Fruit fly (Drosophila melanogaster) whole organism, adult: ENCODE measurements around the gene Gba1a.
A peak's percentile ranks its signal among the peaks of the same experiment; 100 is the strongest.

ENCODE experiments used
- CG11617 ChIP-seq: fragments of 200-800 bp; sonication (Bioruptor generic); optimal IDR thresholded peaks from 2 replicates; lab custom pipeline; 2017; ENCODE audit warnings: mild to moderate bottlenecking, missing biosample characterization, missing genetic modification reagents, missing genetic modification characterization
- CG12768 ChIP-seq: fragments of 200-800 bp; sonication (Bioruptor generic); optimal IDR thresholded peaks from 2 replicates; lab custom pipeline; 2017; ENCODE audit warnings: missing biosample characterization, missing genetic modification characterization, mild to moderate bottlenecking, moderate library complexity, missing genetic modification reagents
- CG14711 ChIP-seq: fragments of 200-800 bp; sonication (Bioruptor generic); optimal IDR thresholded peaks from 2 replicates; lab custom pipeline; 2018; ENCODE audit warnings: missing biosample characterization, mild to moderate bottlenecking, missing genetic modification characterization, moderate library complexity
- CG1620 ChIP-seq: fragments of 200-800 bp; sonication (Bioruptor generic); optimal IDR thresholded peaks from 2 replicates; lab custom pipeline; 2016; ENCODE audit warnings: missing biosample characterization, missing genetic modification characterization
- CG33017 ChIP-seq: fragments of 200-800 bp; sonication (Bioruptor generic); optimal IDR thresholded peaks from 2 replicates; lab custom pipeline; 2018; ENCODE audit warnings: missing biosample characterization, mild to moderate bottlenecking, missing genetic modification characterization, moderate library complexity
- CG5204 ChIP-seq: fragments of 200-800 bp; sonication (Bioruptor generic); optimal IDR thresholded peaks from 2 replicates; lab custom pipeline; 2016; ENCODE audit warnings: missing biosample characterization, missing genetic modification characterization
- CG7045 ChIP-seq: fragments of 200-800 bp; sonication (Bioruptor generic); optimal IDR thresholded peaks from 2 replicates; lab custom pipeline; 2017; ENCODE audit warnings: missing biosample characterization, mild to moderate bottlenecking, missing genetic modification characterization
- CG7101 ChIP-seq: fragments of 200-800 bp; sonication (Bioruptor generic); optimal IDR thresholded peaks from 2 replicates; lab custom pipeline; 2018; ENCODE audit warnings: missing biosample characterization, mild to moderate bottlenecking, missing genetic modification characterization, moderate library complexity
- Clk ChIP-seq: fragments of 200-800 bp; sonication (Bioruptor generic); optimal IDR thresholded peaks from 2 replicates; lab custom pipeline; 2017; ENCODE audit warnings: missing biosample characterization, missing genetic modification characterization
- Crg-1 ChIP-seq: fragments of 200-800 bp; sonication (Bioruptor generic); optimal IDR thresholded peaks from 2 replicates; lab custom pipeline; 2016; ENCODE audit warnings: missing biosample characterization, missing genetic modification characterization
- Hr96 ChIP-seq: fragments of 200-800 bp; sonication (Bioruptor generic); optimal IDR thresholded peaks from 2 replicates; lab custom pipeline; 2016; ENCODE audit warnings: missing biosample characterization, missing genetic modification characterization
- Mnt ChIP-seq: fragments of 200-800 bp; sonication (Bioruptor generic); optimal IDR thresholded peaks from 2 replicates; lab custom pipeline; 2016; ENCODE audit warnings: missing biosample characterization, mild to moderate bottlenecking, missing genetic modification characterization
- bab1 ChIP-seq: fragments of 200-800 bp; sonication (Bioruptor generic); optimal IDR thresholded peaks from 3 replicates; lab custom pipeline; 2019; ENCODE audit warnings: missing biosample characterization, mild to moderate bottlenecking, missing genetic modification characterization, moderate library complexity
- cic ChIP-seq: fragments of 200-800 bp; sonication (Bioruptor generic); optimal IDR thresholded peaks from 2 replicates; lab custom pipeline; 2017; ENCODE audit warnings: missing biosample characterization, mild to moderate bottlenecking, missing genetic modification characterization, moderate library complexity
- cnc ChIP-seq, 2 experiments: fragments of >200 bp; optimal IDR thresholded peaks; 2 replicates each; lab custom pipeline; 2017
- kay ChIP-seq: fragments of 200-800 bp; sonication (Bioruptor generic); peaks from one replicate; lab custom pipeline; 2016; ENCODE audit warnings: missing biosample characterization, missing genetic modification characterization, borderline replicate concordance
- ovo ChIP-seq: fragments of 200-800 bp; sonication (Bioruptor generic); optimal IDR thresholded peaks from 2 replicates; lab custom pipeline; 2016; ENCODE audit warnings: missing biosample characterization, missing genetic modification characterization
- pad ChIP-seq: fragments of 200-800 bp; sonication (Bioruptor generic); optimal IDR thresholded peaks from 3 replicates; lab custom pipeline; 2017; ENCODE audit warnings: missing biosample characterization, missing genetic modification characterization, mild to moderate bottlenecking, moderate library complexity, missing genetic modification reagents
- tj ChIP-seq: fragments of 200-800 bp; sonication (Bioruptor generic); optimal IDR thresholded peaks from 3 replicates; lab custom pipeline; 2017; ENCODE audit warnings: missing biosample characterization, mild to moderate bottlenecking, missing genetic modification characterization, moderate library complexity
- toe ChIP-seq: fragments of 200-800 bp; sonication (Bioruptor generic); optimal IDR thresholded peaks from 2 replicates; lab custom pipeline; 2016; ENCODE audit warnings: missing biosample characterization, missing genetic modification characterization

The Gba1a gene

DNA sequence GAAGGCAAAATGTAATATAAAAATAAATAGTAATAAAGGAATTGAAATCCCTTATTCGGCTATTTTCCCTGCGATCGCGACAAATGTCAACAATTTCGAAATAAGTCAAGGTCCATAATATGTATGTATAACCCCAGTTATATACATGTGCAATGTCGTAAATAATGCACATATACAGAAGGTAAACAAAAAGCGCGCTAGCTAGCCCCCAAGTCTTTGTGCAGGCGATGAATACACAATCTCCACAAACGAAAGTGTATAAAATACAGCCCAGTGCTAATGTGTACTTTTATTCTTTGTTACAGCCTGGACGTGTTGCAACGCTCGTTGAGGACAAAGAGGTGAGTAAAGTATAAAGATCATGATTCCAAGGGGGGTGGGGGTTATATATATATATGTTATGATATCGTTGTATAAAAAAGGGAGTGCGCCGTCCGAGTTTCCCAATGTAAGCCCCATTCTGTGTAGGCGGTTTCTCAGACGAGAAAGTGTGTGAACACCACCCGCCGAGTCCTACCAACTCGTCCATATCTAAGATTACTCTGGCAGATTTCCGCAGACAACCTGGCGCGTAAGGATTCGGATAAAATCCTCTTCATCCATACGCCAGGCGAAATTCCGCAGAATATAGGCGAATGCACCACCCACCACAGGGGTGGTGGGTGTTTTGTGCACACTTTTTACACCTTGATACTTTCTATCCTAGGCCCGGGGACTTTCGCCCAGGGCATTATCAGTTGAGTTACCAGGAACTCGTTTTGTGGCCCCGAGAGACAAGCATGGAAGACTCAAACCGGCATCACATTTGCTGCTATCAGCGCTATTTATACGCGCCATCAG, 29.4 kb downstream of the Gba1a start:
- no peak for TF ChIP-seq Hr96 (GFP tag; lab: Kevin White, UChicago)
- TF ChIP-seq CG33017 (tag; lab: Kevin White, UChicago), result peak; percentile 36
- TF ChIP-seq Clk, result no peak
- peak; percentile 28 for TF ChIP-seq tj (GFP tag; lab: Kevin White, UChicago)
- no peak for TF ChIP-seq Crg-1 (GFP tag; lab: Kevin White, UChicago)
- peak; percentile 12 for TF ChIP-seq pad (GFP tag; lab: Kevin White, UChicago)
- TF ChIP-seq CG11617, result peak; percentile 13
- peak; percentile 5 for TF ChIP-seq Mnt
- no peak for TF ChIP-seq ovo (GFP tag; lab: Kevin White, UChicago)
- TF ChIP-seq kay (GFP tag; lab: Kevin White, UChicago), result peak; percentile 18
- peak; percentile 82 for TF ChIP-seq cic
- TF ChIP-seq CG7045 (GFP tag; lab: Kevin White, UChicago), result peak; percentile 10
- TF ChIP-seq CG12768, result peak; percentile 87
- no peak for TF ChIP-seq CG14711
- TF ChIP-seq CG5204 (GFP tag; lab: Kevin White, UChicago), result no peak
- peak; percentile 33 for TF ChIP-seq bab1 (GFP tag; lab: Kevin White, UChicago)
- no peak for TF ChIP-seq cnc (optimal IDR thresholded peaks at IDR 0.05; lab: Kevin White, UChicago)

DNA sequence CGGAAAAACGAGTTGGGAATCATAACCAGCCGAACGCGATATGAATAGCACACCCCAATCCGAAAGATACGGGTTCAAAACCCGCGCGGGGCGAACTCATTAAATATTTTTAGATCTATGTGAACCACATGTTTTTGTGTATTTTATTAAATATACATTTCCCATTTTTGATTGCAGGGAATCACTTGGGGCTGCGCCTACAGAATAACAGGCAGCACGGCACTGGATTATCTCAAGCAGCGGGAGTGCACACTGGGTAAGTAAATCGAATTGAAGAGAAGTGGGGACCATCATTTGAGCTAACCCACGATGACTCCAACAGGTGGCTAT, 30.0 kb downstream of the Gba1a start:
- TF ChIP-seq CG1620 (GFP tag; lab: Kevin White, UChicago) (no peak), cic (no peak), CG12768 (no peak), Clk (no peak), CG14711 (no peak), CG5204 (GFP tag; lab: Kevin White, UChicago) (no peak), ovo (GFP tag; lab: Kevin White, UChicago) (no peak), CG7045 (GFP tag; lab: Kevin White, UChicago) (no peak), Mnt (no peak), pad (GFP tag; lab: Kevin White, UChicago) (no peak), CG7101 (tag; lab: Kevin White, UChicago) (no peak), cnc (optimal IDR thresholded peaks at IDR 0.05; lab: Kevin White, UChicago) (no peak), CG33017 (tag; lab: Kevin White, UChicago) (no peak), toe (GFP tag; lab: Kevin White, UChicago) (no peak), kay (GFP tag; lab: Kevin White, UChicago) (no peak), tj (GFP tag; lab: Kevin White, UChicago) (no peak)

DNA sequence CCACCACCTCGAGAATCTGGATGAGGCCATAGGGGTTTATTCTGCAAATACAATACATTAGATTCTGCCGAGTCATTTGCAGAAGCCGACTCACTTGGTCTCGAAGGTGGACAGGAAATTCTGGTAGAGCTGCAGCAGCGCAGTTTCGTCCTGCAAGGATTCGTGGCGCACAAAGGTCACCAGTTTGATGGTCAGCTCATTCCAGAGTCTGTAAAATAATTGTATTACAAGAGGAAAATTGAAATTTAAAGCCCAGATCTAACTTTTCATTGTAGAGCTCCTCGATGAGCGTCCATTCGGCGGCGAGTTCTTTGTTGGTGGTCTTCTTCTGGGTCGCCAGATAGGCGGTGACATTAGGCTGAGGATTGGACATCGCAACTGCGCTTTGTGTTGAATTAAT, 32.1 kb downstream of the Gba1a start:
- TF ChIP-seq cic, result no peak
- no peak for TF ChIP-seq CG1620 (GFP tag; lab: Kevin White, UChicago)
- TF ChIP-seq cnc (optimal IDR thresholded peaks at IDR 0.05; lab: Kevin White, UChicago), result peak; percentile 83 to 97
- no peak for TF ChIP-seq tj (GFP tag; lab: Kevin White, UChicago)
- no peak for TF ChIP-seq Hr96 (GFP tag; lab: Kevin White, UChicago)

DNA sequence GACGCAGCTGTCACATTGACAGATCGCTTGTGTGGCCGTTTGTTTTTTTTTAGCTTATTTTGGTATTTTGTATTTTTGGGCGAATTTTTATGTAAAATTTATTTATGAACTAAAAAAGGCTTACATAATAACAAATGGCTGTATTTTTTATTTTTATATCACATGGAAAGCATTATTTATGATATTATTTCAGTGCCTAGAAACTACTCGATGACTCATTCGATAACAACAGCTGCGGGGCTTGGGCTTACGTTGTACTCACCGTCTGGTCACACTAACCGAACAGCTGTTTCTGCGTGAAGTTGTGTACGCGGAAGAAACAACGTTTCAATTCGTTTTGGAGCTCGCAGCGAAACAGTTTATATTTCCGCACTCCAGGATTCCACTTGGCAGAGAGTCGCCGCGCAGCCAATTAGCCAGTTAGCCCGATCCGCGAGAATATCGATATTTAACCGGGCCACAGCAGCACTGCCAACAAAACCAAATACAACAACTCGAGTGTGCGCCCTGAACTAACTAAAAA, 32.6 kb downstream of the Gba1a start, which contains the start of the genes Hmgcr and Rpn9:
Gene Hmgcr (plus strand): TSS at position 335 of the 523 bp plus-strand sequence.
Gene Rpn9 (minus strand): TSS at position 473 of the 523 bp plus-strand sequence.
- TF ChIP-seq CG7045 (GFP tag; lab: Kevin White, UChicago), result no peak
- peak; percentile 46 for TF ChIP-seq Crg-1 (GFP tag; lab: Kevin White, UChicago)
- TF ChIP-seq toe (GFP tag; lab: Kevin White, UChicago), result no peak
- peak; percentile 3 for TF ChIP-seq CG14711
- peak; percentile 24 for TF ChIP-seq cic
- TF ChIP-seq bab1 (GFP tag; lab: Kevin White, UChicago), result peak; percentile 68
- peak; percentile 38 for TF ChIP-seq CG33017 (tag; lab: Kevin White, UChicago)
- no peak for TF ChIP-seq Clk
- peak; percentile 28 for TF ChIP-seq Mnt
- TF ChIP-seq CG7101 (tag; lab: Kevin White, UChicago), result no peak
- TF ChIP-seq CG1620 (GFP tag; lab: Kevin White, UChicago), result no peak
- peak; percentile 29 for TF ChIP-seq CG11617
- TF ChIP-seq tj (GFP tag; lab: Kevin White, UChicago), result peak; percentile 29
- TF ChIP-seq kay (GFP tag; lab: Kevin White, UChicago), result peak; percentile 99

DNA sequence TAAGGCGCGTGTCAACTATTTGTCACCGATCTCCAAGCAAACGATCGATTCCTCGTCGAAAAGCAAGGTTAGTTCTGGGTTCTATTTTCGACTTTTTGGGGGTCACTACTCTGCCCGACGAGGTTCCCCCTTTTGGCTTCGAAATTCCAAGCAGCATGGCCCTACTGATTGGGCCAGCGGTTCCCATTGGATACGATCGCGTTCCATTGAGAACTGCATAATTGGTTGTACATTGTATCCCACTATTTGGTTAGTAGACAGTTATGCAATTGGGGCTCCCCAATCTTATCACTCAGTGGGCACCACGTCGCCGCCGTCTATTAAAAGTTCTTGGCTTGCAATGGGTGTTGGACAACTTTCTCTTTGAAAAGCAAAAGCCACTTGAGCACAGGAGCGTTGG, 33.4 kb downstream of the Gba1a start:
- no peak for TF ChIP-seq CG7101 (tag; lab: Kevin White, UChicago)
- no peak for TF ChIP-seq Clk
- no peak for TF ChIP-seq CG14711
- TF ChIP-seq CG11617, result no peak
- no peak for TF ChIP-seq Crg-1 (GFP tag; lab: Kevin White, UChicago)
- no peak for TF ChIP-seq pad (GFP tag; lab: Kevin White, UChicago)

DNA sequence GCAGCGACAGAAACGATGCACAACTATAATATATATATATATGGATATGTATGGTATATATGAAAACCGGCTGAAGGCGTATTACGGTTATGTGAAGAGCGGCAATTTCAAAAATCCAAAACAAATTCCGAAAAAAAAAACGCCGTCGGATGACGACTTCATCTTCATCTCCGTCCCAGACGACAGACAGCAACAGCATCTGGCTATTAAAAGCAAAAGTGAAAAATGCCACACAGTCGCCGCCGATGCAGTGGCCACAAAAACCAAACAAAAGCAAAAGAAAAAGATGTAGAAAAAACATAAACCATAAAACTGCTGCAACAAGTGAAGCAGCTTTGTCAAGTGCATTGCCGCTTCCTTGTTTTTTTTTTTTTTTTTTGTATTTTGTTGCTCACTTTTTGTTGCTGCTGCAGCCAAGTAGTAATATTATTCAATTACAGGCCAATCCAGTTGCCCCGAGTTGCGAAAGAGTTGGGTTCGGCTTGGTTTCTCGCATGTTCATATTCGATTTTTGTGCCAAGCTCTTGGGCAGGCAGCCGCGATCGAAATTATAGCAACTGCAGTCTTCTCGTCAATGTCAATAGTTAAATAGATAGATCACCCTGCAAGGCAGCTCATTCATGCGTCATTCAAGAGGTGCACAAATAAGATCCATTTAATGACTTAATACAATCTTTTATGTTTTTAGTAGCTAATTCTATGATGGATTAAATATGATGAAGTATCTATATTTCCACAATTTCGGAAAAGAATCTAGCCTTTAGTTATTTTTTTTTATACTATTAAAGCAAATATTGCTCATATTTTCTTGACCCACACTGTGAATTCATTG, 34.4 kb downstream of the Gba1a start:
- no peak for TF ChIP-seq CG7101 (tag; lab: Kevin White, UChicago)
